Fruit fly (Drosophila melanogaster): Measurements from ENCODE around the gene pb.

Gene pb

dm6 chr3R:6708858-6709257 is 33.0 kb downstream of the pb start (continued):
- TF ChIP-seq CG17186 (GFP tag; optimal IDR thresholded peaks at IDR 0.05), result no peak
- no peak for TF ChIP-seq PHDP (tag; optimal IDR thresholded peaks at IDR 0.05)
- no peak for TF ChIP-seq Neu2 (GFP tag; optimal IDR thresholded peaks at IDR 0.05; ENCODE audit: borderline replicate concordance)
- no peak for TF ChIP-seq CG11247 (GFP tag; IDR thresholded peaks at IDR 0.05)
- TF ChIP-seq YL-1 (GFP tag; optimal IDR thresholded peaks at IDR 0.05), result no peak
- no peak for TF ChIP-seq CG13894 (tag; optimal IDR thresholded peaks at IDR 0.05)
- no peak for TF ChIP-seq ab (GFP tag; optimal IDR thresholded peaks at IDR 0.05)
- no peak for TF ChIP-seq CG13424 (tag; optimal IDR thresholded peaks at IDR 0.05)
- TF ChIP-seq eve (GFP tag; optimal IDR thresholded peaks at IDR 0.05), result no peak
- no peak for TF ChIP-seq ac (GFP tag; optimal IDR thresholded peaks at IDR 0.05)
- TF ChIP-seq Sry-δ (GFP tag; optimal IDR thresholded peaks at IDR 0.05), result peak; percentile 31
- no peak for TF ChIP-seq CG30431 (GFP tag; optimal IDR thresholded peaks at IDR 0.05)
- TF ChIP-seq sd (tag; optimal IDR thresholded peaks at IDR 0.05), result peak; percentile 80
- TF ChIP-seq maf-S (GFP tag; optimal IDR thresholded peaks at IDR 0.05), result no peak
- no peak for TF ChIP-seq CG16863 (GFP tag; optimal IDR thresholded peaks at IDR 0.05)
- TF ChIP-seq ATbp (GFP tag; optimal IDR thresholded peaks at IDR 0.05), result no peak
- no peak for TF ChIP-seq CG17568 (GFP tag; optimal IDR thresholded peaks at IDR 0.05)
- TF ChIP-seq vnd (GFP tag; IDR thresholded peaks at IDR 0.05; ENCODE audit: partially characterized antibody), result 0 out of 3 replicates have a peak, but pooled peaks have one; percentile 15
- TF ChIP-seq CG3995 (GFP tag; optimal IDR thresholded peaks at IDR 0.05), result no peak
- TF ChIP-seq Lim3 (GFP tag; IDR thresholded peaks at IDR 0.05), result no peak
- TF ChIP-seq CG13296 (GFP tag; optimal IDR thresholded peaks at IDR 0.05), result no peak
- no peak for TF ChIP-seq B-H2 (GFP tag; optimal IDR thresholded peaks at IDR 0.05)
- TF ChIP-seq GATAe (GFP tag; conservative IDR thresholded peaks at IDR 0.05), result no peak
- no peak for TF ChIP-seq CG12071 (GFP tag; optimal IDR thresholded peaks at IDR 0.05)
- TF ChIP-seq Med (GFP tag), result peak; percentile 74
- peak; percentile 3 for TF ChIP-seq CG30403 (GFP tag; optimal IDR thresholded peaks at IDR 0.05)
- no peak for TF ChIP-seq CG2875 (GFP tag; optimal IDR thresholded peaks at IDR 0.05)
- no peak for TF ChIP-seq Mad (GFP tag; optimal IDR thresholded peaks at IDR 0.05)
- TF ChIP-seq sens-2 (GFP tag; IDR thresholded peaks at IDR 0.05), result no peak
- no peak for TF ChIP-seq CG10462 (GFP tag; optimal IDR thresholded peaks at IDR 0.05)
- TF ChIP-seq CG8290 (GFP tag; optimal IDR thresholded peaks at IDR 0.05), result peak; percentile 71
- no peak for TF ChIP-seq CG8290 (tag; optimal IDR thresholded peaks at IDR 0.05)
- TF ChIP-seq Dp (GFP tag; optimal IDR thresholded peaks at IDR 0.05), result peak; percentile 36
- no peak for TF ChIP-seq unpg (GFP tag; optimal IDR thresholded peaks at IDR 0.05)
- peak; percentile 70 for TF ChIP-seq CG6791 (GFP tag; IDR thresholded peaks at IDR 0.05; ENCODE audit: partially characterized antibody)
- no peak for TF ChIP-seq Awh (GFP tag; IDR thresholded peaks at IDR 0.05)
- no peak for TF ChIP-seq CG14710 (tag; optimal IDR thresholded peaks at IDR 0.05)
- no peak for TF ChIP-seq CG10431 (GFP tag; optimal IDR thresholded peaks at IDR 0.05)
- no peak for TF ChIP-seq luna (GFP tag; optimal IDR thresholded peaks at IDR 0.05)
- no peak for TF ChIP-seq CG6689 (GFP tag; IDR thresholded peaks at IDR 0.05)
- TF ChIP-seq Gsc (GFP tag; IDR thresholded peaks at IDR 0.05), result no peak
- TF ChIP-seq schlank (tag; optimal IDR thresholded peaks at IDR 0.05), result no peak
- peak; percentile 100 for TF ChIP-seq stwl (tag; optimal IDR thresholded peaks at IDR 0.05)
- no peak for TF ChIP-seq CG12744 (GFP tag; optimal IDR thresholded peaks at IDR 0.05)
- no peak for TF ChIP-seq bigmax (GFP tag; optimal IDR thresholded peaks at IDR 0.05)
- TF ChIP-seq da (GFP tag; optimal IDR thresholded peaks at IDR 0.05), result no peak
- TF ChIP-seq CG12219 (GFP tag; optimal IDR thresholded peaks at IDR 0.05), result no peak
- TF ChIP-seq zfh2 (GFP tag; optimal IDR thresholded peaks at IDR 0.05), result no peak
- no peak for TF ChIP-seq CG1647 (GFP tag; optimal IDR thresholded peaks at IDR 0.05)
- TF ChIP-seq CG12155 (GFP tag; optimal IDR thresholded peaks at IDR 0.05), result no peak
- 0 out of 2 replicates have a peak, but pooled peaks have one; percentile 6 for TF ChIP-seq CG8765 (GFP tag; IDR thresholded peaks at IDR 0.05)
- TF ChIP-seq ash1 (GFP tag; optimal IDR thresholded peaks at IDR 0.05), result no peak

Data from whole organism, embryonic.